Worm (Caenorhabditis elegans) whole organism, dauer: ENCODE measurements around the gene smz-1.

Source experiments
- unc-62 ChIP-seq: sonication (generic microtip); optimal IDR thresholded peaks from 2 replicates; lab custom pipeline; 2017; ENCODE audit warnings: missing biosample characterization, missing genetic modification reagents, missing genetic modification characterization

The smz-1 gene

ce11 chrIV:12454750-12455149 lies at the start of gene smz-1:
Gene smz-1 (plus strand): TSS chrIV:12455050.
- no peak for TF ChIP-seq unc-62 (GFP tag; lab: Kevin White, UChicago)

- no peak for TF ChIP-seq unc-62 (GFP tag; lab: Kevin White, UChicago)
Measured at ce11 chrIV:12408625-12409024, 46.2 kb upstream of the smz-1 start, which contains the start of gene dsb-1. Gene dsb-1 (plus strand): TSS chrIV:12408925.

- TF ChIP-seq unc-62 (GFP tag; lab: Kevin White, UChicago) = no peak
Measured at ce11 chrIV:12410167-12410566, 44.7 kb upstream of the smz-1 start, which contains the start of gene acl-13. Gene acl-13 (plus strand): TSS chrIV:12410467.

- no peak for TF ChIP-seq unc-62 (GFP tag; lab: Kevin White, UChicago)
Measured at ce11 chrIV:12414601-12415000, 40.2 kb upstream of the smz-1 start.

ce11 chrIV:12416629-12417404 lies 38.0 kb upstream of the smz-1 start:
- no peak for TF ChIP-seq unc-62 (GFP tag; lab: Kevin White, UChicago)

- TF ChIP-seq unc-62 (GFP tag; lab: Kevin White, UChicago) = no peak
Measured at ce11 chrIV:12417536-12418195, 37.2 kb upstream of the smz-1 start, which contains the start of gene F08G5.3. Gene F08G5.3 (minus strand): TSS chrIV:12417586.

- TF ChIP-seq unc-62 (GFP tag; lab: Kevin White, UChicago) = no peak
Measured at ce11 chrIV:12419291-12419690, 35.6 kb upstream of the smz-1 start.

- TF ChIP-seq unc-62 (GFP tag; lab: Kevin White, UChicago) = no peak
Measured at ce11 chrIV:12420455-12420854, 34.4 kb upstream of the smz-1 start, which contains the start of gene ugt-65. Gene ugt-65 (plus strand): TSS chrIV:12420683.

- TF ChIP-seq unc-62 (GFP tag; lab: Kevin White, UChicago) = no peak
Measured at ce11 chrIV:12425595-12425994, 29.3 kb upstream of the smz-1 start.

ce11 chrIV:12427687-12428284 lies 27.1 kb upstream of the smz-1 start:
- no peak for TF ChIP-seq unc-62 (GFP tag; lab: Kevin White, UChicago)

- no peak for TF ChIP-seq unc-62 (GFP tag; lab: Kevin White, UChicago)
Measured at ce11 chrIV:12428467-12428866, 26.4 kb upstream of the smz-1 start, which contains the start of gene col-130. Gene col-130 (minus strand): TSS chrIV:12428516.

ce11 chrIV:12429504-12429903 lies 25.3 kb upstream of the smz-1 start:
- TF ChIP-seq unc-62 (GFP tag; lab: Kevin White, UChicago) = no peak

ce11 chrIV:12431755-12432154 lies 23.1 kb upstream of the smz-1 start:
- TF ChIP-seq unc-62 (GFP tag; lab: Kevin White, UChicago) = no peak

ce11 chrIV:12432340-12432739 lies 22.5 kb upstream of the smz-1 start, which contains the start of gene clec-184:
Gene clec-184 (plus strand): TSS chrIV:12432640.
- no peak for TF ChIP-seq unc-62 (GFP tag; lab: Kevin White, UChicago)

ce11 chrIV:12435442-12435841 lies 19.4 kb upstream of the smz-1 start, which contains the start of gene irg-4:
Gene irg-4 (plus strand): TSS chrIV:12435833.
- no peak for TF ChIP-seq unc-62 (GFP tag; lab: Kevin White, UChicago)

- TF ChIP-seq unc-62 (GFP tag; lab: Kevin White, UChicago) = no peak
Measured at ce11 chrIV:12438359-12438758, 16.5 kb upstream of the smz-1 start, which contains the start of gene clec-185. Gene clec-185 (plus strand): TSS chrIV:12438659.
